Worm (Caenorhabditis elegans): ENCODE measurements around the gene lin-14.
"Not testable (repeated sequence)": the region's sequence is repeated elsewhere in the genome, so short reads cannot be mapped to it uniquely, and the experiment has no call there.

lin-14 gene

ce11 chrX:11465215-11465614, at the start of gene lin-14:
Gene lin-14, plus strand, starts transcription at chrX:11465560.
- peak; percentile 44 for TF ChIP-seq him-1 (tag; optimal IDR thresholded peaks at IDR 0.05)
- TF ChIP-seq dao-5 (tag; optimal IDR thresholded peaks at IDR 0.05): peak; percentile 54
- TF ChIP-seq W03F9.2 (tag; optimal IDR thresholded peaks at IDR 0.05): no peak

- TF ChIP-seq W03F9.2 (tag; optimal IDR thresholded peaks at IDR 0.05): no peak
- TF ChIP-seq him-1 (tag; optimal IDR thresholded peaks at IDR 0.05): no peak
- no peak for TF ChIP-seq dao-5 (tag; optimal IDR thresholded peaks at IDR 0.05)
These were observed 46.7 kb upstream of the lin-14 start, which contains the start of gene F46C3.2 for ce11 chrX:11418667-11419066. Gene F46C3.2, minus strand, starts transcription at chrX:11418767.

ce11 chrX:11419988-11420387, 45.4 kb upstream of the lin-14 start, which contains the start of gene F46C3.6:
Gene F46C3.6, minus strand, starts transcription at chrX:11420074.
- TF ChIP-seq him-1 (tag; optimal IDR thresholded peaks at IDR 0.05): no peak
- TF ChIP-seq W03F9.2 (tag; optimal IDR thresholded peaks at IDR 0.05): no peak
- TF ChIP-seq dao-5 (tag; optimal IDR thresholded peaks at IDR 0.05): no peak

ce11 chrX:11426647-11427046, 38.7 kb upstream of the lin-14 start:
- TF ChIP-seq dao-5 (tag; optimal IDR thresholded peaks at IDR 0.05) (no peak), him-1 (tag; optimal IDR thresholded peaks at IDR 0.05) (no peak), W03F9.2 (tag; optimal IDR thresholded peaks at IDR 0.05) (no peak)

- TF ChIP-seq him-1 (tag; optimal IDR thresholded peaks at IDR 0.05) (no peak), W03F9.2 (tag; optimal IDR thresholded peaks at IDR 0.05) (no peak), dao-5 (tag; optimal IDR thresholded peaks at IDR 0.05) (no peak)
These were observed 37.8 kb upstream of the lin-14 start for ce11 chrX:11427550-11427949.

- TF ChIP-seq W03F9.2 (tag; optimal IDR thresholded peaks at IDR 0.05) (no peak), dao-5 (tag; optimal IDR thresholded peaks at IDR 0.05) (no peak), him-1 (tag; optimal IDR thresholded peaks at IDR 0.05) (no peak)
These were observed 31.9 kb upstream of the lin-14 start, which contains the start of gene hum-4 for ce11 chrX:11433488-11433887. Gene hum-4, minus strand, starts transcription at chrX:11433588.

ce11 chrX:11435488-11435887, 29.9 kb upstream of the lin-14 start:
- TF ChIP-seq him-1 (tag; optimal IDR thresholded peaks at IDR 0.05) (no peak), W03F9.2 (tag; optimal IDR thresholded peaks at IDR 0.05) (no peak), dao-5 (tag; optimal IDR thresholded peaks at IDR 0.05) (no peak)

ce11 chrX:11437716-11438115, 27.6 kb upstream of the lin-14 start:
- no peak for TF ChIP-seq him-1 (tag; optimal IDR thresholded peaks at IDR 0.05)
- no peak for TF ChIP-seq dao-5 (tag; optimal IDR thresholded peaks at IDR 0.05)
- no peak for TF ChIP-seq W03F9.2 (tag; optimal IDR thresholded peaks at IDR 0.05)

ce11 chrX:11439740-11440139, 25.6 kb upstream of the lin-14 start, which contains the start of gene F46C3.7:
Gene F46C3.7, plus strand, starts transcription at chrX:11440040.
- TF ChIP-seq him-1, dao-5, W03F9.2 (tag; optimal IDR thresholded peaks at IDR 0.05): not testable (repeated sequence)

- TF ChIP-seq dao-5 (tag; optimal IDR thresholded peaks at IDR 0.05) (no peak), him-1 (tag; optimal IDR thresholded peaks at IDR 0.05) (no peak), W03F9.2 (tag; optimal IDR thresholded peaks at IDR 0.05) (no peak)
These were observed 18.8 kb upstream of the lin-14 start, which contains the start of gene igeg-2 for ce11 chrX:11446535-11446934. Gene igeg-2, minus strand, starts transcription at chrX:11446635.

- TF ChIP-seq W03F9.2 (tag; optimal IDR thresholded peaks at IDR 0.05): no peak
These were observed 17.7 kb upstream of the lin-14 start for ce11 chrX:11447695-11448094.

ce11 chrX:11450261-11450660, 15.1 kb upstream of the lin-14 start:
- TF ChIP-seq dao-5 (tag; optimal IDR thresholded peaks at IDR 0.05) (no peak), him-1 (tag; optimal IDR thresholded peaks at IDR 0.05) (no peak), W03F9.2 (tag; optimal IDR thresholded peaks at IDR 0.05) (no peak)

- no peak for TF ChIP-seq dao-5 (tag; optimal IDR thresholded peaks at IDR 0.05)
- no peak for TF ChIP-seq him-1 (tag; optimal IDR thresholded peaks at IDR 0.05)
- TF ChIP-seq W03F9.2 (tag; optimal IDR thresholded peaks at IDR 0.05): no peak
These were observed 13.0 kb upstream of the lin-14 start for ce11 chrX:11452316-11452715.

ce11 chrX:11454231-11454630, 11.1 kb upstream of the lin-14 start, which contains the start of gene F48C5.2:
Gene F48C5.2, minus strand, starts transcription at chrX:11454331.
- TF ChIP-seq W03F9.2 (tag; optimal IDR thresholded peaks at IDR 0.05): no peak
- no peak for TF ChIP-seq dao-5 (tag; optimal IDR thresholded peaks at IDR 0.05)
- TF ChIP-seq him-1 (tag; optimal IDR thresholded peaks at IDR 0.05): no peak

- TF ChIP-seq W03F9.2 (tag; optimal IDR thresholded peaks at IDR 0.05) (no peak), dao-5 (tag; optimal IDR thresholded peaks at IDR 0.05) (no peak), him-1 (tag; optimal IDR thresholded peaks at IDR 0.05) (no peak)
These were observed 8.7 kb upstream of the lin-14 start for ce11 chrX:11456665-11457064.
